Fruit fly (Drosophila melanogaster) whole organism: ENCODE results near the gene cpo.

Experiments used
- CG8478 ChIP-seq: fragments of >200 bp; optimal IDR thresholded peaks from 2 replicates; lab custom pipeline; 2018; ENCODE audit warnings: inconsistent platforms
- EcR ChIP-seq, 2 experiments: fragments of >200 bp; optimal IDR thresholded peaks; 2 replicates each; lab custom pipeline; 2017; ENCODE audit warnings: missing biosample characterization in 2 of 2, missing genetic modification characterization in 2 of 2, missing genetic modification reagents in 2 of 2
- psq ChIP-seq: fragments of >200 bp; optimal IDR thresholded peaks from 2 replicates; lab custom pipeline; 2017

- TF ChIP-seq CG8478 (lab: Kevin White, UChicago) (no peak), EcR (GFP tag; optimal IDR thresholded peaks at IDR 0.05; lab: Kevin White, UChicago) (no peak), psq (lab: Kevin White, UChicago) (no peak)
Observed at dm6 chr3R:18021261-18021679, 101.6 kb downstream of the cpo start, which contains the start of gene CG7785.
